Worm (Caenorhabditis elegans) whole organism, L1 larva: ENCODE measurements around the gene srh-276.

Experiments used
- F16B12.6 ChIP-seq: fragments of 150-350 bp; optimal IDR thresholded peaks from 2 replicates; lab custom pipeline; 2014; ENCODE audit warnings: missing biosample characterization, missing genetic modification characterization
- ceh-82 ChIP-seq, 3 experiments: fragments of 150-350 bp in 1 of 3; sonication (generic microtip) in 2 of 3; optimal IDR thresholded peaks; 2 replicates each; lab custom pipeline; 2014 to 2017; ENCODE audit warnings: missing biosample characterization in 3 of 3, missing genetic modification characterization in 3 of 3
- dpl-1 ChIP-seq, 3 experiments: fragments of 150-350 bp in 2 of 3; sonication (generic microtip) in 1 of 3; optimal IDR thresholded peaks; 2 replicates each; lab custom pipeline; 2014 to 2017; ENCODE audit warnings: missing biosample characterization in 3 of 3, missing genetic modification characterization in 3 of 3, missing genetic modification reagents in 3 of 3
- lin-39 ChIP-seq: fragments of 150-350 bp; optimal IDR thresholded peaks from 2 replicates; lab custom pipeline; 2014; ENCODE audit warnings: missing biosample characterization, missing genetic modification reagents, missing genetic modification characterization
- nhr-12 ChIP-seq: sonication (generic microtip); optimal IDR thresholded peaks from 2 replicates; lab custom pipeline; 2017; ENCODE audit warnings: missing biosample characterization, missing genetic modification characterization
- vab-15 ChIP-seq: sonication (generic microtip); optimal IDR thresholded peaks from 2 replicates; lab custom pipeline; 2017; ENCODE audit warnings: missing genotype, mild to moderate bottlenecking, missing genetic modification characterization, missing compliant biosample characterization

ce11 chrV:15520398-15520797 lies 8.8 kb upstream of the srh-276 start:
- TF ChIP-seq dpl-1 (GFP tag; optimal IDR thresholded peaks at IDR 0.05; lab: Kevin White, UChicago) (no peak), F16B12.6 (tag; lab: Kevin White, UChicago) (no peak), lin-39 (tag; lab: Kevin White, UChicago) (no peak), nhr-12 (tag; lab: Kevin White, UChicago) (no peak), ceh-82 (tag; optimal IDR thresholded peaks at IDR 0.05; lab: Kevin White, UChicago) (no peak), vab-15 (tag; lab: Kevin White, UChicago) (no peak)
